Worm (Caenorhabditis elegans): ENCODE results near the gene zip-10.

The zip-10 gene

ce11 chrV:11629222-11630026, 21.1 kb downstream of the zip-10 start, which contains the start of gene F35B12.10:
F35B12.10 (minus strand) TSS chrV:11629272.
- TF ChIP-seq F13C5.2 (tag; optimal IDR thresholded peaks at IDR 0.05), result no peak

ce11 chrV:11627837-11628236, 22.7 kb downstream of the zip-10 start:
- TF ChIP-seq hmbx-1 (tag; optimal IDR thresholded peaks at IDR 0.05), result no peak
- TF ChIP-seq ceh-13 (GFP tag; optimal IDR thresholded peaks at IDR 0.05), result no peak
- no peak for TF ChIP-seq aly-1 (tag; optimal IDR thresholded peaks at IDR 0.05)
- no peak for TF ChIP-seq flt-1 (GFP tag; IDR thresholded peaks at IDR 0.05)
- no peak for TF ChIP-seq hnd-1 (tag; optimal IDR thresholded peaks at IDR 0.05)
- no peak for TF ChIP-seq ama-1 (optimal IDR thresholded peaks at IDR 0.05)
- TF ChIP-seq sea-1 (GFP tag; conservative IDR thresholded peaks at IDR 0.05), result no peak
- no peak for TF ChIP-seq B0310.2 (tag; optimal IDR thresholded peaks at IDR 0.05)

- no peak for TF ChIP-seq sea-1 (GFP tag; conservative IDR thresholded peaks at IDR 0.05)
- TF ChIP-seq B0310.2 (tag; optimal IDR thresholded peaks at IDR 0.05), result no peak
- no peak for TF ChIP-seq tra-4 (tag; optimal IDR thresholded peaks at IDR 0.05)
- TF ChIP-seq scrt-1 (GFP tag; IDR thresholded peaks at IDR 0.05), result no peak
- no peak for TF ChIP-seq hmg-4 (GFP tag; optimal IDR thresholded peaks at IDR 0.05)
- no peak for TF ChIP-seq flt-1 (GFP tag; IDR thresholded peaks at IDR 0.05)
- TF ChIP-seq F13C5.2 (tag; optimal IDR thresholded peaks at IDR 0.05), result no peak
- TF ChIP-seq hnd-1 (tag; optimal IDR thresholded peaks at IDR 0.05), result no peak
Measured at ce11 chrV:11624954-11625353, 25.6 kb downstream of the zip-10 start.

- TF ChIP-seq flt-1 (GFP tag; IDR thresholded peaks at IDR 0.05) (no peak), ceh-13 (GFP tag; optimal IDR thresholded peaks at IDR 0.05) (no peak), hmg-4 (GFP tag; optimal IDR thresholded peaks at IDR 0.05) (no peak), tbx-37 (GFP tag; conservative IDR thresholded peaks at IDR 0.05) (no peak), hmbx-1 (tag; optimal IDR thresholded peaks at IDR 0.05) (no peak), hnd-1 (tag; optimal IDR thresholded peaks at IDR 0.05) (no peak)
Measured at ce11 chrV:11621276-11621675, 29.3 kb downstream of the zip-10 start.

- TF ChIP-seq B0310.2 (tag; optimal IDR thresholded peaks at IDR 0.05) (no peak), F13C5.2 (tag; optimal IDR thresholded peaks at IDR 0.05) (no peak), hmg-4 (GFP tag; optimal IDR thresholded peaks at IDR 0.05) (no peak), scrt-1 (GFP tag; IDR thresholded peaks at IDR 0.05) (no peak), ceh-36 (tag; optimal IDR thresholded peaks at IDR 0.05) (no peak), ets-7 (tag; optimal IDR thresholded peaks at IDR 0.05) (no peak), aly-1 (tag; optimal IDR thresholded peaks at IDR 0.05) (no peak), flt-1 (GFP tag; IDR thresholded peaks at IDR 0.05) (no peak), sea-1 (GFP tag; conservative IDR thresholded peaks at IDR 0.05) (no peak), ama-1 (optimal IDR thresholded peaks at IDR 0.05) (no peak), hnd-1 (tag; optimal IDR thresholded peaks at IDR 0.05) (no peak), tbx-11 (GFP tag; IDR thresholded peaks at IDR 0.05) (no peak), tra-4 (tag; optimal IDR thresholded peaks at IDR 0.05) (no peak), pes-1 (GFP tag; IDR thresholded peaks at IDR 0.05) (no peak)
Measured at ce11 chrV:11620081-11620480, 30.5 kb downstream of the zip-10 start.

- TF ChIP-seq tbx-37 (GFP tag; conservative IDR thresholded peaks at IDR 0.05) (no peak), hmg-4 (GFP tag; optimal IDR thresholded peaks at IDR 0.05) (no peak), ceh-36 (tag; optimal IDR thresholded peaks at IDR 0.05) (no peak), pes-1 (GFP tag; IDR thresholded peaks at IDR 0.05) (no peak), tra-4 (tag; optimal IDR thresholded peaks at IDR 0.05) (no peak), ceh-13 (GFP tag; optimal IDR thresholded peaks at IDR 0.05) (no peak), aly-1 (tag; optimal IDR thresholded peaks at IDR 0.05) (no peak), ets-7 (tag; optimal IDR thresholded peaks at IDR 0.05) (no peak), sea-1 (GFP tag; conservative IDR thresholded peaks at IDR 0.05) (no peak), scrt-1 (GFP tag; IDR thresholded peaks at IDR 0.05) (no peak), flt-1 (GFP tag; IDR thresholded peaks at IDR 0.05) (no peak), hmbx-1 (tag; optimal IDR thresholded peaks at IDR 0.05) (no peak), ama-1 (optimal IDR thresholded peaks at IDR 0.05) (no peak), hnd-1 (tag; optimal IDR thresholded peaks at IDR 0.05) (no peak), B0310.2 (tag; optimal IDR thresholded peaks at IDR 0.05) (no peak), F13C5.2 (tag; optimal IDR thresholded peaks at IDR 0.05) (no peak), tbx-11 (GFP tag; IDR thresholded peaks at IDR 0.05) (no peak)
Measured at ce11 chrV:11618173-11618572, 32.4 kb downstream of the zip-10 start, which contains the start of gene glb-15. glb-15 (minus strand) TSS chrV:11618273.

ce11 chrV:11616813-11617212, 33.7 kb downstream of the zip-10 start:
- TF ChIP-seq F13C5.2 (tag; optimal IDR thresholded peaks at IDR 0.05) (no peak), pes-1 (GFP tag; IDR thresholded peaks at IDR 0.05) (no peak), hmbx-1 (tag; optimal IDR thresholded peaks at IDR 0.05) (no peak), ets-7 (tag; optimal IDR thresholded peaks at IDR 0.05) (no peak), sea-1 (GFP tag; conservative IDR thresholded peaks at IDR 0.05) (no peak), ceh-13 (GFP tag; optimal IDR thresholded peaks at IDR 0.05) (no peak), hmg-4 (GFP tag; optimal IDR thresholded peaks at IDR 0.05) (no peak), tbx-37 (GFP tag; conservative IDR thresholded peaks at IDR 0.05) (no peak), aly-1 (tag; optimal IDR thresholded peaks at IDR 0.05) (no peak), flt-1 (GFP tag; IDR thresholded peaks at IDR 0.05) (no peak), tbx-11 (GFP tag; IDR thresholded peaks at IDR 0.05) (no peak), tra-4 (tag; optimal IDR thresholded peaks at IDR 0.05) (no peak), B0310.2 (tag; optimal IDR thresholded peaks at IDR 0.05) (no peak), hnd-1 (tag; optimal IDR thresholded peaks at IDR 0.05) (no peak), ceh-36 (tag; optimal IDR thresholded peaks at IDR 0.05) (no peak), ama-1 (optimal IDR thresholded peaks at IDR 0.05) (no peak), scrt-1 (GFP tag; IDR thresholded peaks at IDR 0.05) (no peak)
